Fruit fly (Drosophila melanogaster) whole organism, embryonic: ENCODE measurements around the gene RpS29.

Experiments
- Atf3 ChIP-seq: fragments of 200-800 bp; sonication (Bioruptor generic); optimal IDR thresholded peaks from 3 replicates; lab custom pipeline; 2016; ENCODE audit warnings: missing biosample characterization, missing genetic modification characterization
- Atf6 ChIP-seq: fragments of 200-800 bp; sonication (Bioruptor generic); IDR thresholded peaks from 2 replicates; pipeline ENCODE4 v1.3.6; 2022; ENCODE audit warnings: missing biosample characterization, missing genetic modification characterization
- Blimp-1 ChIP-seq: fragments of 200-800 bp; sonication (Bioruptor generic); optimal IDR thresholded peaks from 3 replicates; lab custom pipeline; 2018; ENCODE audit warnings: missing biosample characterization, missing genetic modification characterization, mild to moderate bottlenecking, moderate library complexity, missing genetic modification reagents
- CG10543 ChIP-seq: fragments of 200-800 bp; sonication (Bioruptor generic); optimal IDR thresholded peaks from 3 replicates; lab custom pipeline; 2017; ENCODE audit warnings: missing biosample characterization, mild to moderate bottlenecking, missing genetic modification characterization, moderate library complexity
- CG11695 ChIP-seq: fragments of 200-800 bp; sonication (Bioruptor generic); IDR thresholded peaks from 3 replicates; pipeline ENCODE4 v1.3.6; 2022; ENCODE audit warnings: missing biosample characterization, missing genetic modification characterization
- CG12769 ChIP-seq: fragments of 200-800 bp; sonication (Bioruptor generic); optimal IDR thresholded peaks from 2 replicates; lab custom pipeline; 2019; ENCODE audit warnings: missing biosample characterization, mild to moderate bottlenecking, missing genetic modification characterization, moderate library complexity
- CG13123 ChIP-seq: fragments of 200-800 bp; sonication (Bioruptor generic); optimal IDR thresholded peaks from 2 replicates; lab custom pipeline; 2016; ENCODE audit warnings: missing biosample characterization, missing genetic modification characterization
- CG13287 ChIP-seq: fragments of 200-800 bp; sonication (Bioruptor generic); IDR thresholded peaks from 2 replicates; pipeline ENCODE4 v1.3.6; 2022; ENCODE audit warnings: missing biosample characterization, missing genetic modification characterization; ENCODE audit not compliant: partially characterized antibody
- CG13624 ChIP-seq: fragments of 200-800 bp; sonication (Bioruptor generic); optimal IDR thresholded peaks from 2 replicates; lab custom pipeline; 2016; ENCODE audit warnings: missing biosample characterization, missing genetic modification characterization
- CG14014 ChIP-seq: fragments of 200-800 bp; sonication (Bioruptor generic); IDR thresholded peaks from 2 replicates; pipeline ENCODE4 v1.3.6; 2022; ENCODE audit warnings: missing biosample characterization, missing genetic modification characterization
- CG14667 ChIP-seq: fragments of 200-800 bp; sonication (Bioruptor generic); IDR thresholded peaks from 2 replicates; pipeline ENCODE4 v1.3.6; 2022; ENCODE audit warnings: missing biosample characterization, missing genetic modification characterization
- CG15011 ChIP-seq: fragments of 200-800 bp; sonication (Bioruptor generic); optimal IDR thresholded peaks from 3 replicates; lab custom pipeline; 2018; ENCODE audit warnings: missing biosample characterization, mild to moderate bottlenecking, missing genetic modification characterization
- CG17328 ChIP-seq: fragments of 200-800 bp; sonication (Bioruptor generic); IDR thresholded peaks from 2 replicates; pipeline ENCODE4 v1.3.6; 2022; ENCODE audit warnings: missing biosample characterization, missing genetic modification characterization
- CG17359 ChIP-seq: fragments of 200-800 bp; sonication (Bioruptor generic); optimal IDR thresholded peaks from 3 replicates; lab custom pipeline; 2018; ENCODE audit warnings: missing biosample characterization, mild to moderate bottlenecking, missing genetic modification characterization, moderate library complexity
- CG3281 ChIP-seq: fragments of 200-800 bp; sonication (Bioruptor generic); optimal IDR thresholded peaks from 3 replicates; lab custom pipeline; 2017; ENCODE audit warnings: missing biosample characterization, mild to moderate bottlenecking, missing genetic modification characterization
- CG3847 ChIP-seq: fragments of 200-800 bp; sonication (Bioruptor generic); IDR thresholded peaks from 2 replicates; pipeline ENCODE4 v1.3.6; 2022; ENCODE audit warnings: missing biosample characterization, missing genetic modification characterization
- CG4617 ChIP-seq: fragments of 200-800 bp; sonication (Bioruptor generic); optimal IDR thresholded peaks from 3 replicates; lab custom pipeline; 2016; ENCODE audit warnings: missing biosample characterization, missing genetic modification characterization, borderline replicate concordance
- CG4730 ChIP-seq: fragments of 200-800 bp; sonication (Bioruptor generic); IDR thresholded peaks from 2 replicates; pipeline ENCODE4 v1.3.6; 2022; ENCODE audit warnings: missing biosample characterization, missing genetic modification characterization
- CG4854 ChIP-seq: fragments of 200-800 bp; sonication (Bioruptor generic); optimal IDR thresholded peaks from 2 replicates; lab custom pipeline; 2016; ENCODE audit warnings: missing biosample characterization, missing genetic modification characterization, inconsistent platforms
- CG7745 ChIP-seq: fragments of 200-800 bp; sonication (Bioruptor generic); optimal IDR thresholded peaks from 2 replicates; lab custom pipeline; 2018; ENCODE audit warnings: missing biosample characterization, mild to moderate bottlenecking, missing genetic modification characterization, moderate library complexity
- CG8388 ChIP-seq: fragments of 200-800 bp; sonication (Bioruptor generic); optimal IDR thresholded peaks from 2 replicates; lab custom pipeline; 2019; ENCODE audit warnings: missing biosample characterization, mild to moderate bottlenecking, missing genetic modification characterization, moderate library complexity
- Dbx ChIP-seq: fragments of 200-800 bp; sonication (Bioruptor generic); IDR thresholded peaks from 3 replicates; pipeline ENCODE4 v1.3.6; 2022; ENCODE audit warnings: missing biosample characterization, missing genetic modification characterization
- Doc3 ChIP-seq: fragments of 200-800 bp; sonication (Bioruptor generic); IDR thresholded peaks from 3 replicates; pipeline ENCODE4 v1.3.6; 2022; ENCODE audit warnings: missing biosample characterization, missing genetic modification characterization; ENCODE audit not compliant: partially characterized antibody
- GATAe ChIP-seq: fragments of 200-800 bp; sonication (Bioruptor generic); conservative IDR thresholded peaks from 2 replicates; pipeline ENCODE4 v1.3.6; 2022; ENCODE audit warnings: missing biosample characterization, missing genetic modification characterization
- MESR4 ChIP-seq: fragments of 200-800 bp; sonication (Bioruptor generic); optimal IDR thresholded peaks from 2 replicates; lab custom pipeline; 2018; ENCODE audit warnings: missing biosample characterization, mild to moderate bottlenecking, missing genetic modification characterization, moderate library complexity
- MTF-1 ChIP-seq: fragments of 200-800 bp; sonication (Bioruptor generic); optimal IDR thresholded peaks from 2 replicates; lab custom pipeline; 2018; ENCODE audit warnings: missing biosample characterization, mild to moderate bottlenecking, missing genetic modification characterization, borderline replicate concordance
- Ptx1 ChIP-seq: fragments of 200-800 bp; sonication (Bioruptor generic); IDR thresholded peaks from 2 replicates; pipeline ENCODE4 v1.3.6; 2022; ENCODE audit warnings: missing biosample characterization, missing genetic modification characterization
- Rx ChIP-seq: fragments of 200-800 bp; sonication (Bioruptor generic); IDR thresholded peaks from 2 replicates; pipeline ENCODE4 v1.3.6; 2022; ENCODE audit warnings: missing biosample characterization, missing genetic modification characterization
- TFAM ChIP-seq: fragments of 200-800 bp; sonication (Bioruptor generic); optimal IDR thresholded peaks from 2 replicates; lab custom pipeline; 2017; ENCODE audit warnings: missing biosample characterization, missing genetic modification characterization, inconsistent platforms
- Xrp1 ChIP-seq: fragments of 200-800 bp; sonication (Bioruptor generic); IDR thresholded peaks from 2 replicates; pipeline ENCODE4 v1.3.6; 2022; ENCODE audit warnings: missing biosample characterization, missing genetic modification characterization
- dan ChIP-seq: fragments of 200-800 bp; sonication (Bioruptor generic); IDR thresholded peaks from 2 replicates; pipeline ENCODE4 v1.3.6; 2022; ENCODE audit warnings: missing biosample characterization, missing genetic modification characterization
- danr ChIP-seq: fragments of 200-800 bp; sonication (Bioruptor generic); IDR thresholded peaks from 2 replicates; pipeline ENCODE4 v1.3.6; 2022; ENCODE audit warnings: missing biosample characterization, missing genetic modification characterization
- dmrt99B ChIP-seq: fragments of 200-800 bp; sonication (Bioruptor generic); optimal IDR thresholded peaks from 2 replicates; lab custom pipeline; 2018; ENCODE audit warnings: missing biosample characterization, mild to moderate bottlenecking, missing genetic modification characterization, moderate library complexity
- dpn ChIP-seq, 2 experiments: fragments of 200-800 bp; sonication (Bioruptor generic); optimal IDR thresholded peaks; 3 replicates each; lab custom pipeline; 2016; ENCODE audit warnings: missing biosample characterization in 2 of 2, missing genetic modification characterization in 2 of 2
- esg ChIP-seq: fragments of 200-800 bp; sonication (Bioruptor generic); conservative IDR thresholded peaks from 2 replicates; pipeline ENCODE4 v1.3.6; 2022; ENCODE audit warnings: missing biosample characterization, missing genetic modification characterization
- ewg ChIP-seq: fragments of 200-800 bp; sonication (Bioruptor generic); optimal IDR thresholded peaks from 3 replicates; lab custom pipeline; 2017; ENCODE audit warnings: mild to moderate bottlenecking, missing biosample characterization, missing genetic modification reagents, missing genetic modification characterization
- ftz-f1 ChIP-seq: fragments of 200-800 bp; sonication (Bioruptor generic); optimal IDR thresholded peaks from 2 replicates; lab custom pipeline; 2016; ENCODE audit warnings: missing biosample characterization, missing genetic modification characterization
- gce ChIP-seq: fragments of 200-800 bp; sonication (Bioruptor generic); IDR thresholded peaks from 3 replicates; pipeline ENCODE4 v1.3.6; 2022; ENCODE audit warnings: missing biosample characterization, missing genetic modification characterization
- gsb ChIP-seq: fragments of 200-800 bp; sonication (Bioruptor generic); IDR thresholded peaks from 2 replicates; pipeline ENCODE4 v1.3.6; 2022; ENCODE audit warnings: missing biosample characterization, missing genetic modification characterization
- hb ChIP-seq: fragments of 200-800 bp; sonication (Bioruptor generic); IDR thresholded peaks from 3 replicates; pipeline ENCODE4 v1.3.6; 2022; ENCODE audit warnings: missing biosample characterization, missing genetic modification characterization; ENCODE audit not compliant: partially characterized antibody
- her ChIP-seq: fragments of 200-800 bp; sonication (Bioruptor generic); optimal IDR thresholded peaks from 2 replicates; lab custom pipeline; 2016; ENCODE audit warnings: missing biosample characterization, missing genetic modification characterization
- jing ChIP-seq: fragments of 200-800 bp; sonication (Bioruptor generic); optimal IDR thresholded peaks from 2 replicates; lab custom pipeline; 2018; ENCODE audit warnings: missing biosample characterization, mild to moderate bottlenecking, missing genetic modification characterization
- nom ChIP-seq: fragments of 200-800 bp; sonication (Bioruptor generic); optimal IDR thresholded peaks from 2 replicates; lab custom pipeline; 2017; ENCODE audit warnings: missing biosample characterization, missing genetic modification characterization, mild to moderate bottlenecking, moderate library complexity, missing genetic modification reagents
- psq ChIP-seq: fragments of 200-800 bp; sonication (Bioruptor generic); optimal IDR thresholded peaks from 2 replicates; lab custom pipeline; 2017; ENCODE audit warnings: missing biosample characterization, missing genetic modification characterization
- tap ChIP-seq: fragments of 200-800 bp; optimal IDR thresholded peaks from 3 replicates; lab custom pipeline; 2019; ENCODE audit warnings: missing biosample characterization, mild to moderate bottlenecking, missing genetic modification characterization, moderate library complexity
- trh ChIP-seq: fragments of 200-800 bp; sonication (Bioruptor generic); optimal IDR thresholded peaks from 2 replicates; lab custom pipeline; 2016; ENCODE audit warnings: missing biosample characterization, missing genetic modification characterization
- vfl ChIP-seq: fragments of 200-800 bp; sonication (Bioruptor generic); optimal IDR thresholded peaks from 2 replicates; lab custom pipeline; 2016; ENCODE audit warnings: missing biosample characterization, missing genetic modification characterization
- wek ChIP-seq: fragments of 200-800 bp; sonication (Bioruptor generic); optimal IDR thresholded peaks from 3 replicates; lab custom pipeline; 2018; ENCODE audit warnings: missing biosample characterization, mild to moderate bottlenecking, missing genetic modification characterization, moderate library complexity

Gene RpS29

DNA sequence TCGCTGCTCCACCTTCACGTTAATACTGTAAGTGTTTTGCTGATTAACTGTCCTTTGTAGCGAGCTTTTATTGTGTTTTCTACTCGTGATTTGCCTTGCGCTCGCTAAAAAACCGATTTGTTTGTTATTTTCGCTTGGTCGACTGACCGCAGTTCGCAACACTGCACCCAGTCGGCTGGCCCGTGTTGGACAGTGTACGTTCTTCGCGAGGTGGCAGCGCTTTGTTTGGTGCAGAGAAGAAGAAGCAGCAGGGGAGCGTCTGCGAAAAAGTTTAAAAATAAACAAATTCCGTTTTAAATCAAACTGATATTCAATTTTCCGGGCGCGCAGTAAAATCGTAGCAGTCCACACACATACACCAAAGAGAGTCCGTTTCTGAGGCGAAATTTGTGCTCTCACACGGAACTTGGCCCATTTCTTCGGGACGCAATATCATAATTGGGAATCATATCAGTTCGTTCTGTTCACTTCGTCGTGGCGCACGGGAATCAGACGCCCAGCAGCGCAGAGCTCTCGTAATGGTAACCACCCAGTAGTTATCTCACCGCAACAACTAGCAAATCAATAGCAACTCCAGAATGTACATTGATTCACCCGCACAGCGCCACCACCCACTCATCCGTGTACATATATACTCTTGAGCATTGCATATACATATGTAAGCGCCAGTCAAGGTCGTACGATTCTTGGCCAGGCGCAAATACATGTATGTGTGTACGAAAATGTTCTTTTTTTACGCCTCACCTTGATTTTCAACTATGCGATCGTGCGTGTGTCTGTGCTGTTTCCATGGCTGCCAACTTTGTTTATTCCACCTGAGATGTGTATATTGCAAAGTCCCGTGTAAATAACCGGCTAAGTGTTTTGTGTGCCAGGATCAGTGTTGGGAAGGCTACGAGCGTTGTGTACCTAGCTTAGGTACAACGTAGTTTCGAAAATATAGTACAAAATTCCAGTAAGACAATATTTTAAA is 9.9 kb upstream of the RpS29 start, which contains the start of gene Naa80 (continued):
- TF ChIP-seq hb (no peak; the same call in 2 of the 3 replicates), ewg (GFP tag; lab: Kevin White, UChicago) (peak; percentile 58), her (GFP tag; lab: Kevin White, UChicago) (peak; percentile 84), CG11695 (no peak), ftz-f1 (GFP tag; lab: Kevin White, UChicago) (peak; percentile 88), gsb (GFP tag; lab: Robert Waterston, UW) (no peak; the same call in 1 of the 2 replicates), CG13287 (GFP tag; lab: Robert Waterston, UW) (peak; percentile 54), gce (GFP tag; lab: Robert Waterston, UW) (no peak), trh (peak; percentile 19), nom (GFP tag; lab: Kevin White, UChicago) (peak; percentile 71), CG3281 (GFP tag; lab: Kevin White, UChicago) (peak; percentile 51), CG12769 (tag; lab: Kevin White, UChicago) (peak; percentile 88), dpn (GFP tag; optimal IDR thresholded peaks at IDR 0.05; lab: Kevin White, UChicago) (peak; percentile 77), CG14667 (GFP tag; lab: Robert Waterston, UW) (no peak; the same call in 1 of the 2 replicates), CG17328 (GFP tag; lab: Robert Waterston, UW) (no peak; the same call in 1 of the 2 replicates), TFAM (no peak), Atf3 (GFP tag; lab: Kevin White, UChicago) (peak; percentile 45), MTF-1 (GFP tag; lab: Kevin White, UChicago) (peak; percentile 20), Dbx (GFP tag; lab: Robert Waterston, UW) (peak; percentile 78), Blimp-1 (GFP tag; lab: Kevin White, UChicago) (no peak), psq (GFP tag; lab: Kevin White, UChicago) (no peak), CG3847 (GFP tag; lab: Robert Waterston, UW) (peak; percentile 94), CG4730 (GFP tag; lab: Robert Waterston, UW) (no peak), Xrp1 (GFP tag; lab: Robert Waterston, UW) (peak; percentile 59; the same call in 1 of the 2 replicates), tap (no peak), vfl (peak; percentile 77), Ptx1 (peak; percentile 56), CG13624 (GFP tag; lab: Kevin White, UChicago) (peak; percentile 88), CG4617 (GFP tag; lab: Kevin White, UChicago) (peak; percentile 98), MESR4 (GFP tag; lab: Kevin White, UChicago) (peak; percentile 81), CG7745 (tag; lab: Kevin White, UChicago) (no peak), CG15011 (no peak), dmrt99B (tag; lab: Kevin White, UChicago) (no peak), CG4854 (GFP tag; lab: Kevin White, UChicago) (peak; percentile 27), CG17359 (tag; lab: Kevin White, UChicago) (peak; percentile 26), GATAe (GFP tag; lab: Robert Waterston, UW) (no peak), wek (GFP tag; lab: Kevin White, UChicago) (no peak), CG8388 (GFP tag; lab: Kevin White, UChicago) (peak; percentile 23), Doc3 (GFP tag; lab: Robert Waterston, UW) (no peak), jing (GFP tag; lab: Kevin White, UChicago) (no peak), CG14014 (peak; percentile 60; the same call in 1 of the 2 replicates), Rx (GFP tag; lab: Robert Waterston, UW) (peak; percentile 70), dan (GFP tag; lab: Robert Waterston, UW) (no peak), CG13123 (GFP tag; lab: Kevin White, UChicago) (peak; percentile 3), Atf6 (GFP tag; lab: Robert Waterston, UW) (peak; percentile 29; the same call in 1 of the 2 replicates), CG10543 (peak; percentile 72), esg (GFP tag; lab: Robert Waterston, UW) (no peak), danr (GFP tag; lab: Robert Waterston, UW) (0 out of 2 replicates have a peak, but pooled peaks have one; percentile 6)
